Fruit fly (Drosophila melanogaster) whole organism, embryonic: Measurements from ENCODE around the gene Hsp67Ba.

Source experiments
- Bteb2 ChIP-seq: fragments of 200-800 bp; sonication (Bioruptor generic); optimal IDR thresholded peaks from 2 replicates; lab custom pipeline; 2016; ENCODE audit warnings: missing biosample characterization, missing genetic modification characterization
- CG10267 ChIP-seq: fragments of 200-800 bp; sonication (Bioruptor generic); optimal IDR thresholded peaks from 2 replicates; lab custom pipeline; 2018; ENCODE audit warnings: missing biosample characterization, mild to moderate bottlenecking, missing genetic modification characterization, moderate library complexity
- CG10274 ChIP-seq: fragments of 200-800 bp; sonication (Bioruptor generic); optimal IDR thresholded peaks from 3 replicates; lab custom pipeline; 2017; ENCODE audit warnings: missing biosample characterization, mild to moderate bottlenecking, missing genetic modification characterization
- CG11695 ChIP-seq: fragments of 200-800 bp; sonication (Bioruptor generic); IDR thresholded peaks from 3 replicates; pipeline ENCODE4 v1.3.6; 2022; ENCODE audit warnings: missing biosample characterization, missing genetic modification characterization
- CG12219 ChIP-seq: fragments of 200-800 bp; sonication (Bioruptor generic); optimal IDR thresholded peaks from 3 replicates; lab custom pipeline; 2018; ENCODE audit warnings: missing biosample characterization, mild to moderate bottlenecking, missing genetic modification characterization
- CG12299 ChIP-seq: fragments of 200-800 bp; sonication (Bioruptor generic); optimal IDR thresholded peaks from 2 replicates; lab custom pipeline; 2018; ENCODE audit warnings: missing biosample characterization, mild to moderate bottlenecking, missing genetic modification characterization
- CG12391 ChIP-seq: fragments of 200-800 bp; sonication (Bioruptor generic); optimal IDR thresholded peaks from 3 replicates; lab custom pipeline; 2018; ENCODE audit warnings: missing biosample characterization, mild to moderate bottlenecking, missing genetic modification characterization, moderate library complexity
- CG13296 ChIP-seq: fragments of 200-800 bp; sonication (Bioruptor generic); optimal IDR thresholded peaks from 3 replicates; lab custom pipeline; 2018; ENCODE audit warnings: missing biosample characterization, mild to moderate bottlenecking, missing genetic modification characterization
- CG13424 ChIP-seq: fragments of 200-800 bp; sonication (Bioruptor generic); optimal IDR thresholded peaks from 2 replicates; lab custom pipeline; 2019; ENCODE audit warnings: missing biosample characterization, mild to moderate bottlenecking, missing genetic modification characterization, moderate library complexity
- CG15269 ChIP-seq: fragments of 200-800 bp; sonication (Bioruptor generic); optimal IDR thresholded peaks from 2 replicates; lab custom pipeline; 2018; ENCODE audit warnings: missing biosample characterization, mild to moderate bottlenecking, missing genetic modification characterization, moderate library complexity
- CG15514 ChIP-seq: fragments of 200-800 bp; sonication (Bioruptor generic); optimal IDR thresholded peaks from 3 replicates; lab custom pipeline; 2017; ENCODE audit warnings: missing biosample characterization, missing genetic modification characterization, mild to moderate bottlenecking, moderate library complexity, missing genetic modification reagents
- CG15601 ChIP-seq: fragments of 200-800 bp; sonication (Bioruptor generic); optimal IDR thresholded peaks from 3 replicates; lab custom pipeline; 2019; ENCODE audit warnings: missing biosample characterization, mild to moderate bottlenecking, missing genetic modification characterization, moderate library complexity
- CG1603 ChIP-seq: fragments of 200-800 bp; sonication (Bioruptor generic); optimal IDR thresholded peaks from 2 replicates; lab custom pipeline; 2019; ENCODE audit warnings: missing biosample characterization, mild to moderate bottlenecking, missing genetic modification characterization, moderate library complexity
- CG17186 ChIP-seq: fragments of 200-800 bp; sonication (Bioruptor generic); optimal IDR thresholded peaks from 3 replicates; lab custom pipeline; 2017; ENCODE audit warnings: missing biosample characterization, missing genetic modification reagents, missing genetic modification characterization
- CG17568 ChIP-seq: fragments of 200-800 bp; sonication (Bioruptor generic); optimal IDR thresholded peaks from 2 replicates; lab custom pipeline; 2018; ENCODE audit warnings: missing biosample characterization, mild to moderate bottlenecking, missing genetic modification characterization, moderate library complexity
- CG17612 ChIP-seq: fragments of 200-800 bp; sonication (Bioruptor generic); IDR thresholded peaks from 2 replicates; pipeline ENCODE4 v1.3.6; 2022; ENCODE audit warnings: missing biosample characterization, missing genetic modification characterization
- CG31441 ChIP-seq: fragments of 200-800 bp; sonication (Bioruptor generic); IDR thresholded peaks from 2 replicates; pipeline ENCODE4 v1.3.6; 2022; ENCODE audit warnings: missing biosample characterization, missing genetic modification characterization
- CG4617 ChIP-seq: fragments of 200-800 bp; sonication (Bioruptor generic); optimal IDR thresholded peaks from 3 replicates; lab custom pipeline; 2016; ENCODE audit warnings: missing biosample characterization, missing genetic modification characterization, borderline replicate concordance
- CG7839 ChIP-seq: fragments of 200-800 bp; sonication (Bioruptor generic); optimal IDR thresholded peaks from 3 replicates; lab custom pipeline; 2018; ENCODE audit warnings: missing biosample characterization, mild to moderate bottlenecking, missing genetic modification characterization, moderate library complexity
- CoRest ChIP-seq: fragments of 200-800 bp; sonication (Bioruptor generic); optimal IDR thresholded peaks from 3 replicates; lab custom pipeline; 2018; ENCODE audit warnings: missing biosample characterization, mild to moderate bottlenecking, missing genetic modification characterization, moderate library complexity
- Dp ChIP-seq: fragments of 200-800 bp; sonication (Bioruptor generic); optimal IDR thresholded peaks from 2 replicates; lab custom pipeline; 2018; ENCODE audit warnings: missing biosample characterization, mild to moderate bottlenecking, missing genetic modification characterization, moderate library complexity
- Drgx ChIP-seq: fragments of 200-800 bp; sonication (Bioruptor generic); IDR thresholded peaks from 2 replicates; pipeline ENCODE4 v1.3.6; 2022; ENCODE audit warnings: missing biosample characterization, missing genetic modification characterization
- Ets97D ChIP-seq: fragments of 200-800 bp; sonication (Bioruptor generic); optimal IDR thresholded peaks from 3 replicates; lab custom pipeline; 2016; ENCODE audit warnings: missing biosample characterization, missing genetic modification characterization
- Hmr ChIP-seq: fragments of 200-800 bp; sonication (Bioruptor generic); optimal IDR thresholded peaks from 3 replicates; lab custom pipeline; 2017; ENCODE audit warnings: mild to moderate bottlenecking, missing biosample characterization, missing genetic modification reagents, missing genetic modification characterization
- MESR4 ChIP-seq: fragments of 200-800 bp; sonication (Bioruptor generic); optimal IDR thresholded peaks from 2 replicates; lab custom pipeline; 2018; ENCODE audit warnings: missing biosample characterization, mild to moderate bottlenecking, missing genetic modification characterization, moderate library complexity
- NfI ChIP-seq: fragments of 200-800 bp; sonication (Bioruptor generic); optimal IDR thresholded peaks from 3 replicates; lab custom pipeline; 2018; ENCODE audit warnings: missing biosample characterization, mild to moderate bottlenecking, missing genetic modification characterization, moderate library complexity
- aop ChIP-seq: fragments of 200-800 bp; sonication (Bioruptor generic); IDR thresholded peaks from 2 replicates; pipeline ENCODE4 v1.3.6; 2022; ENCODE audit warnings: missing biosample characterization, missing genetic modification characterization
- crc ChIP-seq: fragments of 200-800 bp; sonication (Bioruptor generic); optimal IDR thresholded peaks from 2 replicates; lab custom pipeline; 2016; ENCODE audit warnings: missing biosample characterization, missing genetic modification characterization
- croc ChIP-seq: fragments of 200-800 bp; sonication (Bioruptor generic); conservative IDR thresholded peaks from 3 replicates; pipeline ENCODE4 v1.3.6; 2022; ENCODE audit warnings: missing biosample characterization, missing genetic modification characterization
- esg ChIP-seq: fragments of 200-800 bp; sonication (Bioruptor generic); conservative IDR thresholded peaks from 2 replicates; pipeline ENCODE4 v1.3.6; 2022; ENCODE audit warnings: missing biosample characterization, missing genetic modification characterization
- fd3F ChIP-seq: fragments of 200-800 bp; sonication (Bioruptor generic); optimal IDR thresholded peaks from 2 replicates; lab custom pipeline; 2018; ENCODE audit warnings: missing biosample characterization, mild to moderate bottlenecking, missing genetic modification characterization, moderate library complexity
- gsb-n ChIP-seq: fragments of 200-800 bp; sonication (Bioruptor generic); optimal IDR thresholded peaks from 3 replicates; lab custom pipeline; 2018; ENCODE audit warnings: missing biosample characterization, mild to moderate bottlenecking, missing genetic modification characterization
- hbn ChIP-seq: fragments of 200-800 bp; sonication (Bioruptor generic); IDR thresholded peaks from 2 replicates; pipeline ENCODE4 v1.3.6; 2022; ENCODE audit warnings: missing biosample characterization, missing genetic modification characterization; ENCODE audit not compliant: partially characterized antibody
- her ChIP-seq: fragments of 200-800 bp; sonication (Bioruptor generic); optimal IDR thresholded peaks from 2 replicates; lab custom pipeline; 2016; ENCODE audit warnings: missing biosample characterization, missing genetic modification characterization
- lbe ChIP-seq: fragments of 200-800 bp; sonication (Bioruptor generic); optimal IDR thresholded peaks from 2 replicates; lab custom pipeline; 2016; ENCODE audit warnings: missing biosample characterization, mild to moderate bottlenecking, missing genetic modification characterization
- lola ChIP-seq, 3 experiments: fragments of >200 bp in 2 of 3; fragments of 200-800 bp in 1 of 3; sonication (Bioruptor generic) in 1 of 3; optimal IDR thresholded peaks; 2 replicates each; lab custom pipeline; 2017 to 2019; ENCODE audit warnings: missing biosample characterization in 3 of 3, missing genetic modification characterization in 3 of 3, mild to moderate bottlenecking in 1 of 3, moderate library complexity in 1 of 3
- nerfin-2 ChIP-seq: fragments of 200-800 bp; sonication (Bioruptor generic); IDR thresholded peaks from 2 replicates; pipeline ENCODE4 v1.3.6; 2022; ENCODE audit warnings: missing biosample characterization, missing genetic modification characterization; ENCODE audit not compliant: partially characterized antibody
- pho ChIP-seq: fragments of 200-800 bp; sonication (Bioruptor generic); optimal IDR thresholded peaks from 2 replicates; lab custom pipeline; 2016; ENCODE audit warnings: missing biosample characterization, missing genetic modification characterization
- prd ChIP-seq, 3 experiments: fragments of >200 bp in 2 of 3; fragments of 200-800 bp in 1 of 3; sonication (Bioruptor generic) in 1 of 3; optimal IDR thresholded peaks in 2 of 3; IDR thresholded peaks in 1 of 3; 2 replicates in 2 of 3; 3 replicates in 1 of 3; pipeline versions ENCODE4 v1.3.6 to Lab custom; 2017 to 2022; ENCODE audit warnings: missing biosample characterization in 1 of 3, missing genetic modification characterization in 1 of 3
- pros ChIP-seq: fragments of 200-800 bp; sonication (Bioruptor generic); optimal IDR thresholded peaks from 3 replicates; lab custom pipeline; 2019; ENCODE audit warnings: missing biosample characterization, mild to moderate bottlenecking, missing genetic modification characterization, moderate library complexity
- psq ChIP-seq: fragments of 200-800 bp; sonication (Bioruptor generic); optimal IDR thresholded peaks from 2 replicates; lab custom pipeline; 2017; ENCODE audit warnings: missing biosample characterization, missing genetic modification characterization
- scrt ChIP-seq: fragments of 200-800 bp; sonication (Bioruptor generic); optimal IDR thresholded peaks from 2 replicates; lab custom pipeline; 2018; ENCODE audit warnings: missing biosample characterization, mild to moderate bottlenecking, missing genetic modification characterization, moderate library complexity
- sob ChIP-seq: fragments of 200-800 bp; sonication (Bioruptor generic); IDR thresholded peaks from 2 replicates; pipeline ENCODE4 v1.3.6; 2022; ENCODE audit warnings: missing biosample characterization, missing genetic modification characterization
- sqz ChIP-seq: fragments of 200-800 bp; sonication (Bioruptor generic); optimal IDR thresholded peaks from 3 replicates; lab custom pipeline; 2018; ENCODE audit warnings: missing biosample characterization, mild to moderate bottlenecking, missing genetic modification characterization
- sug ChIP-seq: fragments of 200-800 bp; optimal IDR thresholded peaks from 2 replicates; lab custom pipeline; 2019; ENCODE audit warnings: missing biosample characterization, mild to moderate bottlenecking, missing genetic modification characterization, moderate library complexity
- tna ChIP-seq: fragments of 200-800 bp; sonication (Bioruptor generic); IDR thresholded peaks from 2 replicates; pipeline ENCODE4 v1.3.6; 2022; ENCODE audit warnings: missing biosample characterization, missing genetic modification characterization; ENCODE audit not compliant: partially characterized antibody
- wek ChIP-seq: fragments of 200-800 bp; sonication (Bioruptor generic); optimal IDR thresholded peaks from 3 replicates; lab custom pipeline; 2018; ENCODE audit warnings: missing biosample characterization, mild to moderate bottlenecking, missing genetic modification characterization, moderate library complexity
- zen ChIP-seq: fragments of 200-800 bp; sonication (Bioruptor generic); optimal IDR thresholded peaks from 3 replicates; lab custom pipeline; 2018; ENCODE audit warnings: missing biosample characterization, mild to moderate bottlenecking, missing genetic modification characterization, moderate library complexity
- zfh2 ChIP-seq: fragments of 200-800 bp; sonication (Bioruptor generic); optimal IDR thresholded peaks from 2 replicates; lab custom pipeline; 2016; ENCODE audit warnings: missing biosample characterization, missing genetic modification characterization

Gene Hsp67Ba

DNA sequence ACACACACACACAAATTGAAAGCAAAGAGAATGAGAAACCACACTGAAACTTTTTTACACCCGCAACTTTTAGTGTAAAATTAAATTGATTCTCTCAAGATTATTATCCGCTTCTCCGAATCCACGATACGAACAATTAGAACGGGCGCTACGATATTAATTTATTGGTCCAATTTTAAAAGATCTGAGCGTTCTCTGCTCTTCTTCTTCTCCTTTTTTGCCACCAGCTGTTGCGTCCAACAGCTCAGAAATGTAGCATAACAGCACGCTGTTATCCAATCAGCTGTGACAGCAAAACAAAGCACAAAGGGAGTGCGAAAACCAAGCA lies 20.7 kb downstream of the Hsp67Ba start, which contains the start of the genes UGP and Svip (continued):
- TF ChIP-seq CG12299 (tag; lab: Kevin White, UChicago) (peak; percentile 7), CG17568 (GFP tag; lab: Kevin White, UChicago) (peak; percentile 25), crc (no peak), fd3F (GFP tag; lab: Kevin White, UChicago) (no peak), Hmr (no peak), CG11695 (0 out of 3 replicates have a peak, but pooled peaks have one; percentile 21), psq (peak; percentile 25), Bteb2 (GFP tag; lab: Kevin White, UChicago) (peak; percentile 10), CoRest (tag; lab: Kevin White, UChicago) (peak; percentile 3), scrt (peak; percentile 52), CG4617 (GFP tag; lab: Kevin White, UChicago) (peak; percentile 52), prd (optimal IDR thresholded peaks at IDR 0.05; lab: Kevin White, UChicago) (no peak), prd (GFP tag; IDR thresholded peaks at IDR 0.05; lab: Robert Waterston, UW) (no peak), pho (GFP tag; lab: Kevin White, UChicago) (no peak), sqz (GFP tag; lab: Kevin White, UChicago) (no peak), nerfin-2 (no peak), hbn (GFP tag; lab: Robert Waterston, UW) (peak; percentile 25; the same call in 1 of the 2 replicates), pros (no peak), gsb-n (tag; lab: Kevin White, UChicago) (peak; percentile 45), CG7839 (tag; lab: Kevin White, UChicago) (no peak), NfI (GFP tag; lab: Kevin White, UChicago) (peak; percentile 11), CG13296 (GFP tag; lab: Kevin White, UChicago) (peak; percentile 4), CG15514 (GFP tag; lab: Kevin White, UChicago) (peak; percentile 39), CG10267 (peak; percentile 24), lbe (GFP tag; lab: Kevin White, UChicago) (peak; percentile 28), lola (GFP tag; optimal IDR thresholded peaks at IDR 0.05; lab: Kevin White, UChicago) (no peak), aop (no peak), Dp (GFP tag; lab: Kevin White, UChicago) (peak; percentile 21), her (peak; percentile 1), CG10274 (GFP tag; lab: Kevin White, UChicago) (no peak), croc (GFP tag; lab: Robert Waterston, UW) (no peak), tna (no peak), CG17186 (GFP tag; lab: Kevin White, UChicago) (peak; percentile 99), CG12219 (no peak), zen (tag; lab: Kevin White, UChicago) (no peak), CG15601 (tag; lab: Kevin White, UChicago) (peak; percentile 29), wek (GFP tag; lab: Kevin White, UChicago) (no peak), CG12391 (peak; percentile 24), CG1603 (tag; lab: Kevin White, UChicago) (peak; percentile 41), esg (GFP tag; lab: Robert Waterston, UW) (no peak), sug (tag; lab: Kevin White, UChicago) (peak; percentile 3), zfh2 (GFP tag; lab: Kevin White, UChicago) (no peak), Ets97D (GFP tag; lab: Kevin White, UChicago) (peak; percentile 3), CG13424 (tag; lab: Kevin White, UChicago) (no peak), MESR4 (GFP tag; lab: Kevin White, UChicago) (peak; percentile 43), CG31441 (no peak), CG15269 (tag; lab: Kevin White, UChicago) (no peak), sob (GFP tag; lab: Robert Waterston, UW) (no peak), Drgx (GFP tag; lab: Robert Waterston, UW) (peak; percentile 65; the same call in 1 of the 2 replicates), CG17612 (no peak)
